Worm (Caenorhabditis elegans) whole organism, young adult: Measurements from ENCODE around the gene T07D3.2.

ENCODE experiments used
- F49E8.2 ChIP-seq: sonication (generic microtip); optimal IDR thresholded peaks from 3 replicates; lab custom pipeline; 2017; ENCODE audit warnings: missing genetic modification characterization, mild to moderate bottlenecking, missing compliant biosample characterization, antibody characterized with exemption, moderate library complexity; ENCODE audit not compliant: insufficient read depth
- F57A8.1 ChIP-seq: fragments of 200-800 bp; sonication (Bioruptor generic); optimal IDR thresholded peaks from 2 replicates; lab custom pipeline; 2018; ENCODE audit warnings: mild to moderate bottlenecking, missing genetic modification characterization, moderate library complexity, missing compliant biosample characterization
- F57C9.4 ChIP-seq: sonication (generic microtip); optimal IDR thresholded peaks from 2 replicates; lab custom pipeline; 2017; ENCODE audit warnings: mild to moderate bottlenecking, missing genetic modification characterization, missing compliant biosample characterization
- ama-1 ChIP-seq, 3 experiments: fragments of 150-350 bp in 1 of 3; sonication (generic microtip) in 2 of 3; optimal IDR thresholded peaks; 2 replicates each; lab custom pipeline; 2014 to 2018; ENCODE audit warnings: missing biosample characterization in 2 of 3, missing genetic modification characterization in 2 of 3, missing genetic modification reagents in 2 of 3
- dox-1 ChIP-seq: fragments of 200-800 bp; sonication (Bioruptor generic); IDR thresholded peaks from 2 replicates; pipeline ENCODE4 v1.3.6; 2022; ENCODE audit warnings: missing genetic modification reagents, missing genetic modification characterization, missing compliant biosample characterization
- lir-1 ChIP-seq: fragments of 200-800 bp; sonication (Bioruptor generic); conservative IDR thresholded peaks from 2 replicates; pipeline ENCODE4 v1.3.6; 2022; ENCODE audit warnings: missing genetic modification reagents, missing genetic modification characterization, missing compliant biosample characterization
- snpc-1.1 ChIP-seq: sonication (generic microtip); optimal IDR thresholded peaks from 2 replicates; lab custom pipeline; 2017; ENCODE audit warnings: missing genetic modification characterization, mild to moderate bottlenecking, missing compliant biosample characterization, antibody characterized with exemption, moderate library complexity, missing genotype, missing genetic modification reagents; ENCODE audit not compliant: insufficient read depth
- snpc-3.4 ChIP-seq: sonication (generic microtip); optimal IDR thresholded peaks from 2 replicates; lab custom pipeline; 2017; ENCODE audit warnings: missing genetic modification characterization, mild to moderate bottlenecking, missing compliant biosample characterization, antibody characterized with exemption, moderate library complexity, missing genotype, missing genetic modification reagents
- unc-62 ChIP-seq: fragments of 150-350 bp; optimal IDR thresholded peaks from 2 replicates; lab custom pipeline; 2014; ENCODE audit warnings: missing biosample characterization, missing genetic modification reagents, missing genetic modification characterization
- zfh-2 ChIP-seq: fragments of 200-800 bp; sonication (Bioruptor generic); conservative IDR thresholded peaks from 2 replicates; pipeline ENCODE4 v1.3.6; 2022; ENCODE audit warnings: missing genetic modification reagents, missing genetic modification characterization, missing compliant biosample characterization

ce11 chrII:953052-953451 lies 51.3 kb downstream of the T07D3.2 start:
- no peak for TF ChIP-seq unc-62 (GFP tag; lab: Kevin White, UChicago)
- no peak for TF ChIP-seq snpc-1.1
- TF ChIP-seq F57C9.4 (tag; lab: Kevin White, UChicago): no peak
- TF ChIP-seq ama-1 (optimal IDR thresholded peaks at IDR 0.05; lab: Kevin White, UChicago): no peak
- no peak for TF ChIP-seq ama-1 (GFP tag; optimal IDR thresholded peaks at IDR 0.05; lab: Kevin White, UChicago)
- no peak for TF ChIP-seq lir-1 (GFP tag; lab: Robert Waterston, UW)
- no peak for TF ChIP-seq F49E8.2 (tag; lab: Kevin White, UChicago)
- TF ChIP-seq F57A8.1 (GFP tag; lab: Kevin White, UChicago): no peak
- TF ChIP-seq dox-1 (GFP tag; lab: Robert Waterston, UW): no peak
- TF ChIP-seq snpc-3.4 (tag; lab: Kevin White, UChicago): no peak
- 0 out of 2 replicates have a peak, but pooled peaks have one; percentile 5 for TF ChIP-seq zfh-2
